Worm (Caenorhabditis elegans) whole organism, late embryonic: ENCODE results near the gene prp-40.

Experiments used
- ama-1 ChIP-seq: fragments of 150-350 bp; optimal IDR thresholded peaks from 2 replicates; lab custom pipeline; 2014
- ceh-45 ChIP-seq: fragments of 200-800 bp; sonication (Bioruptor generic); IDR thresholded peaks from 2 replicates; pipeline ENCODE4 v1.3.6; 2022; ENCODE audit warnings: missing genetic modification reagents, missing genetic modification characterization, missing compliant biosample characterization
- fkh-10 ChIP-seq: fragments of 150-350 bp; optimal IDR thresholded peaks from 2 replicates; lab custom pipeline; 2014; ENCODE audit warnings: missing biosample characterization, missing genetic modification reagents, missing genetic modification characterization
- hlh-30 ChIP-seq: sonication (generic microtip); optimal IDR thresholded peaks from 2 replicates; lab custom pipeline; 2017; ENCODE audit warnings: antibody characterized with exemption, missing genetic modification characterization, missing compliant biosample characterization; ENCODE audit not compliant: insufficient read depth
- mec-3 ChIP-seq: sonication (generic microtip); optimal IDR thresholded peaks from 2 replicates; lab custom pipeline; 2016; ENCODE audit warnings: borderline replicate concordance, missing genetic modification characterization, missing compliant biosample characterization
- pha-2 ChIP-seq: sonication (generic microtip); optimal IDR thresholded peaks from 2 replicates; lab custom pipeline; 2017; ENCODE audit warnings: mild to moderate bottlenecking, missing genetic modification characterization, missing compliant biosample characterization
- sdc-2 ChIP-seq: sonication (generic microtip); optimal IDR thresholded peaks from 2 replicates; lab custom pipeline; 2016; ENCODE audit warnings: missing genotype, missing genetic modification characterization, missing compliant biosample characterization
- sox-2 ChIP-seq: fragments of 200-800 bp; sonication (Bioruptor generic); IDR thresholded peaks from 2 replicates; pipeline ENCODE4 v1.3.6; 2022; ENCODE audit warnings: missing genetic modification reagents, missing genetic modification characterization, missing compliant biosample characterization
- tbx-2 ChIP-seq: sonication (generic microtip); optimal IDR thresholded peaks from 2 replicates; lab custom pipeline; 2016; ENCODE audit warnings: missing genetic modification characterization, missing compliant biosample characterization

ce11 chrIII:9488431-9488830 is 33.4 kb upstream of the prp-40 start, which contains the start of gene nlp-36:
- no peak for TF ChIP-seq tbx-2 (tag; lab: Kevin White, UChicago)
- no peak for TF ChIP-seq hlh-30
- no peak for TF ChIP-seq sdc-2 (tag; lab: Kevin White, UChicago)
- TF ChIP-seq fkh-10: no peak
- no peak for TF ChIP-seq pha-2 (tag; lab: Kevin White, UChicago)
- TF ChIP-seq ama-1 (lab: Kevin White, UChicago): no peak
- TF ChIP-seq ceh-45 (GFP tag; lab: Robert Waterston, UW): no peak
- TF ChIP-seq mec-3 (tag; lab: Kevin White, UChicago): no peak
- no peak for TF ChIP-seq sox-2 (GFP tag; lab: Robert Waterston, UW)
